Fruit fly (Drosophila melanogaster) whole organism, adult: ENCODE measurements around the gene CG42331.

Source experiments
- CG11617 ChIP-seq: fragments of 200-800 bp; sonication (Bioruptor generic); optimal IDR thresholded peaks from 2 replicates; lab custom pipeline; 2017; ENCODE audit warnings: mild to moderate bottlenecking, missing biosample characterization, missing genetic modification reagents, missing genetic modification characterization
- CG12768 ChIP-seq: fragments of 200-800 bp; sonication (Bioruptor generic); optimal IDR thresholded peaks from 2 replicates; lab custom pipeline; 2017; ENCODE audit warnings: missing biosample characterization, missing genetic modification characterization, mild to moderate bottlenecking, moderate library complexity, missing genetic modification reagents
- CG14711 ChIP-seq: fragments of 200-800 bp; sonication (Bioruptor generic); optimal IDR thresholded peaks from 2 replicates; lab custom pipeline; 2018; ENCODE audit warnings: missing biosample characterization, mild to moderate bottlenecking, missing genetic modification characterization, moderate library complexity
- CG1620 ChIP-seq: fragments of 200-800 bp; sonication (Bioruptor generic); optimal IDR thresholded peaks from 2 replicates; lab custom pipeline; 2016; ENCODE audit warnings: missing biosample characterization, missing genetic modification characterization
- CG33017 ChIP-seq: fragments of 200-800 bp; sonication (Bioruptor generic); optimal IDR thresholded peaks from 2 replicates; lab custom pipeline; 2018; ENCODE audit warnings: missing biosample characterization, mild to moderate bottlenecking, missing genetic modification characterization, moderate library complexity
- CG5204 ChIP-seq: fragments of 200-800 bp; sonication (Bioruptor generic); optimal IDR thresholded peaks from 2 replicates; lab custom pipeline; 2016; ENCODE audit warnings: missing biosample characterization, missing genetic modification characterization
- CG7045 ChIP-seq: fragments of 200-800 bp; sonication (Bioruptor generic); optimal IDR thresholded peaks from 2 replicates; lab custom pipeline; 2017; ENCODE audit warnings: missing biosample characterization, mild to moderate bottlenecking, missing genetic modification characterization
- CG7101 ChIP-seq: fragments of 200-800 bp; sonication (Bioruptor generic); optimal IDR thresholded peaks from 2 replicates; lab custom pipeline; 2018; ENCODE audit warnings: missing biosample characterization, mild to moderate bottlenecking, missing genetic modification characterization, moderate library complexity
- Mnt ChIP-seq: fragments of 200-800 bp; sonication (Bioruptor generic); optimal IDR thresholded peaks from 2 replicates; lab custom pipeline; 2016; ENCODE audit warnings: missing biosample characterization, mild to moderate bottlenecking, missing genetic modification characterization
- bab1 ChIP-seq: fragments of 200-800 bp; sonication (Bioruptor generic); optimal IDR thresholded peaks from 3 replicates; lab custom pipeline; 2019; ENCODE audit warnings: missing biosample characterization, mild to moderate bottlenecking, missing genetic modification characterization, moderate library complexity
- cnc ChIP-seq, 2 experiments: fragments of >200 bp; optimal IDR thresholded peaks; 2 replicates each; lab custom pipeline; 2017
- ovo ChIP-seq: fragments of 200-800 bp; sonication (Bioruptor generic); optimal IDR thresholded peaks from 2 replicates; lab custom pipeline; 2016; ENCODE audit warnings: missing biosample characterization, missing genetic modification characterization

- TF ChIP-seq CG5204: no peak
- no peak for TF ChIP-seq CG33017
- TF ChIP-seq CG11617 (GFP tag; lab: Kevin White, UChicago): no peak
- no peak for TF ChIP-seq Mnt (GFP tag; lab: Kevin White, UChicago)
- TF ChIP-seq CG7101: no peak
- TF ChIP-seq CG1620: no peak
- TF ChIP-seq CG12768 (GFP tag; lab: Kevin White, UChicago): no peak
- no peak for TF ChIP-seq bab1 (GFP tag; lab: Kevin White, UChicago)
- no peak for TF ChIP-seq cnc (optimal IDR thresholded peaks at IDR 0.05; lab: Kevin White, UChicago)
- no peak for TF ChIP-seq ovo
- no peak for TF ChIP-seq CG7045 (GFP tag; lab: Kevin White, UChicago)
- no peak for TF ChIP-seq CG14711
Observed at dm6 chr3R:24790036-24790435, 18.1 kb downstream of the CG42331 start, which contains the start of gene CG13634.
